Fruit fly (Drosophila melanogaster) whole organism: Measurements from ENCODE around the gene CycY.

Source experiments
- CG8478 ChIP-seq: fragments of >200 bp; optimal IDR thresholded peaks from 2 replicates; lab custom pipeline; 2018; ENCODE audit warnings: inconsistent platforms
- Dll ChIP-seq: fragments of >200 bp; optimal IDR thresholded peaks from 2 replicates; lab custom pipeline; 2017
- EcR ChIP-seq, 2 experiments: fragments of >200 bp; optimal IDR thresholded peaks; 2 replicates each; lab custom pipeline; 2017; ENCODE audit warnings: missing biosample characterization in 2 of 2, missing genetic modification characterization in 2 of 2, missing genetic modification reagents in 2 of 2
- pan ChIP-seq: fragments of >200 bp; optimal IDR thresholded peaks from 2 replicates; lab custom pipeline; 2017
- usp ChIP-seq: fragments of >200 bp; optimal IDR thresholded peaks from 2 replicates; lab custom pipeline; 2017; ENCODE audit warnings: missing biosample characterization, missing genetic modification characterization, mixed read lengths

- TF ChIP-seq CG8478 (lab: Kevin White, UChicago) = peak; percentile 32
- TF ChIP-seq pan (lab: Kevin White, UChicago) = no peak
- peak; percentile 70 for TF ChIP-seq Dll (lab: Kevin White, UChicago)
- peak in 1 of 2 experiments; percentile 29 for TF ChIP-seq EcR (GFP tag; optimal IDR thresholded peaks at IDR 0.05; lab: Kevin White, UChicago)
- no peak for TF ChIP-seq usp (GFP tag; lab: Kevin White, UChicago)
These were observed 5.8 kb downstream of the CycY start for dm6 chr2L:11807697-11808226.
